Fruit fly (Drosophila melanogaster): ENCODE data around the gene CG31269.

The CG31269 gene

dm6 chr3R:17115668-17116067 lies 11.3 kb upstream of the CG31269 start (continued):
- TF ChIP-seq luna (GFP tag; optimal IDR thresholded peaks at IDR 0.05) (no peak), CG9437 (GFP tag; optimal IDR thresholded peaks at IDR 0.05) (no peak), CG15514 (GFP tag; optimal IDR thresholded peaks at IDR 0.05) (peak; percentile 17), ab (GFP tag; optimal IDR thresholded peaks at IDR 0.05) (no peak), stc (GFP tag; IDR thresholded peaks at IDR 0.05) (no peak), hb (GFP tag; IDR thresholded peaks at IDR 0.05; ENCODE audit: partially characterized antibody) (no peak), Aef1 (GFP tag; IDR thresholded peaks at IDR 0.05) (no peak), jigr1 (GFP tag; IDR thresholded peaks at IDR 0.05) (no peak), pan (optimal IDR thresholded peaks at IDR 0.05) (no peak), pan (GFP tag; optimal IDR thresholded peaks at IDR 0.05 in 1 of 2, IDR thresholded peaks at IDR 0.05 in 1 of 2) (no peak), CG18764 (GFP tag; optimal IDR thresholded peaks at IDR 0.05) (no peak), chm (GFP tag; IDR thresholded peaks at IDR 0.05) (no peak), Fer3 (tag; optimal IDR thresholded peaks at IDR 0.05) (no peak), Ets97D (GFP tag; optimal IDR thresholded peaks at IDR 0.05) (no peak), ind (GFP tag; optimal IDR thresholded peaks at IDR 0.05) (no peak), Ssrp (tag; optimal IDR thresholded peaks at IDR 0.05) (no peak), gcm (GFP tag; optimal IDR thresholded peaks at IDR 0.05) (peak; percentile 58), Taf1 (GFP tag; IDR thresholded peaks at IDR 0.05) (no peak), CG17361 (GFP tag; IDR thresholded peaks at IDR 0.05) (no peak), Sry-β (GFP tag; optimal IDR thresholded peaks at IDR 0.05) (no peak), en (GFP tag; optimal IDR thresholded peaks at IDR 0.05) (no peak), usp (GFP tag; optimal IDR thresholded peaks at IDR 0.05) (no peak), sc (optimal IDR thresholded peaks at IDR 0.05) (no peak), sc (GFP tag; optimal IDR thresholded peaks at IDR 0.05) (no peak), CG7987 (GFP tag; optimal IDR thresholded peaks at IDR 0.05) (peak; percentile 4), row (GFP tag; IDR thresholded peaks at IDR 0.05) (no peak), CG11560 (tag; IDR thresholded peaks at IDR 0.05) (no peak), CG12236 (GFP tag; optimal IDR thresholded peaks at IDR 0.05) (no peak), CG2712 (tag; optimal IDR thresholded peaks at IDR 0.05) (peak; percentile 40), CG17802 (tag; optimal IDR thresholded peaks at IDR 0.05) (no peak), CG13424 (tag; optimal IDR thresholded peaks at IDR 0.05) (peak; percentile 22), Adf1 (GFP tag; IDR thresholded peaks at IDR 0.05) (no peak), unc-4 (GFP tag; IDR thresholded peaks at IDR 0.05; ENCODE audit: partially characterized antibody) (no peak), CG34376 (GFP tag; optimal IDR thresholded peaks at IDR 0.05) (peak; percentile 43), CG12155 (GFP tag; optimal IDR thresholded peaks at IDR 0.05) (no peak), run (tag; optimal IDR thresholded peaks at IDR 0.05) (no peak), B-H1 (GFP tag; IDR thresholded peaks at IDR 0.05) (no peak), unpg (GFP tag; optimal IDR thresholded peaks at IDR 0.05) (peak; percentile 46), ranshi (GFP tag; IDR thresholded peaks at IDR 0.05) (no peak), CG32532 (GFP tag; IDR thresholded peaks at IDR 0.05) (no peak), Usf (GFP tag; optimal IDR thresholded peaks at IDR 0.05) (no peak), CG15601 (tag; optimal IDR thresholded peaks at IDR 0.05) (peak; percentile 62), CG2202 (tag; optimal IDR thresholded peaks at IDR 0.05) (no peak), CrebB (tag; optimal IDR thresholded peaks at IDR 0.05) (peak; percentile 25), CG13123 (GFP tag; optimal IDR thresholded peaks at IDR 0.05) (no peak), CG9817 (tag; optimal IDR thresholded peaks at IDR 0.05) (no peak), Oli (tag; optimal IDR thresholded peaks at IDR 0.05) (no peak), Rx (GFP tag; IDR thresholded peaks at IDR 0.05) (no peak), ac (GFP tag; optimal IDR thresholded peaks at IDR 0.05) (no peak), CG1602 (GFP tag; optimal IDR thresholded peaks at IDR 0.05) (no peak), CG10979 (tag; optimal IDR thresholded peaks at IDR 0.05) (no peak), MBD-R2 (GFP tag; IDR thresholded peaks at IDR 0.05) (no peak), CG7271 (tag; optimal IDR thresholded peaks at IDR 0.05) (no peak)

Measured in whole organism, embryonic.